Worm (Caenorhabditis elegans): ENCODE results near the gene ugt-5.

The ugt-5 gene

ce11 chrV:12792752-12793151 lies at the start of gene ugt-5:
TSS of gene ugt-5 (minus strand) at chrV:12792965.
- TF ChIP-seq K02D7.2 (tag; optimal IDR thresholded peaks at IDR 0.05) (no peak), hlh-6 (tag; optimal IDR thresholded peaks at IDR 0.05) (no peak), ceh-9 (tag; optimal IDR thresholded peaks at IDR 0.05) (no peak), npax-4 (tag; optimal IDR thresholded peaks at IDR 0.05) (no peak), ceh-48 (tag; optimal IDR thresholded peaks at IDR 0.05) (no peak), pha-2 (tag; optimal IDR thresholded peaks at IDR 0.05) (no peak), ztf-16 (tag; optimal IDR thresholded peaks at IDR 0.05) (no peak)

- TF ChIP-seq elt-4 (tag; optimal IDR thresholded peaks at IDR 0.05), result no peak
- TF ChIP-seq nhr-11 (tag; optimal IDR thresholded peaks at IDR 0.05), result no peak
- no peak for TF ChIP-seq pax-1 (tag; optimal IDR thresholded peaks at IDR 0.05)
- no peak for TF ChIP-seq hlh-15 (tag; optimal IDR thresholded peaks at IDR 0.05)
- no peak for TF ChIP-seq C38D4.7 (GFP tag; optimal IDR thresholded peaks at IDR 0.05)
- no peak for TF ChIP-seq unc-86 (tag; optimal IDR thresholded peaks at IDR 0.05)
Measured at ce11 chrV:12835388-12835787, 42.6 kb upstream of the ugt-5 start, which contains the start of gene C44H9.4. TSS of gene C44H9.4 (plus strand) at chrV:12835688.

ce11 chrV:12827219-12827618 lies 34.5 kb upstream of the ugt-5 start, which contains the start of gene ugt-15:
TSS of gene ugt-15 (plus strand) at chrV:12827519.
- TF ChIP-seq lin-11 (tag; optimal IDR thresholded peaks at IDR 0.05), result no peak
- TF ChIP-seq zip-5 (tag; optimal IDR thresholded peaks at IDR 0.05), result no peak
- no peak for TF ChIP-seq pros-1 (tag; optimal IDR thresholded peaks at IDR 0.05)
- TF ChIP-seq npax-4 (tag; optimal IDR thresholded peaks at IDR 0.05), result no peak
- TF ChIP-seq T23F11.4 (GFP tag; optimal IDR thresholded peaks at IDR 0.05), result no peak
- no peak for TF ChIP-seq nfya-1 (tag; optimal IDR thresholded peaks at IDR 0.05)
- TF ChIP-seq unc-55 (GFP tag; optimal IDR thresholded peaks at IDR 0.05), result no peak
- no peak for TF ChIP-seq unc-86 (tag; optimal IDR thresholded peaks at IDR 0.05)
- TF ChIP-seq ceh-14 (tag; optimal IDR thresholded peaks at IDR 0.05), result no peak
- no peak for TF ChIP-seq odd-2 (tag; optimal IDR thresholded peaks at IDR 0.05)
- TF ChIP-seq ref-2 (tag; optimal IDR thresholded peaks at IDR 0.05), result no peak
- no peak for TF ChIP-seq unc-3 (GFP tag; conservative IDR thresholded peaks at IDR 0.05)
- TF ChIP-seq unc-3 (tag; optimal IDR thresholded peaks at IDR 0.05), result no peak
- no peak for TF ChIP-seq elt-4 (tag; optimal IDR thresholded peaks at IDR 0.05)
- no peak for TF ChIP-seq hlh-8 (tag; optimal IDR thresholded peaks at IDR 0.05)
- no peak for TF ChIP-seq C38D4.7 (GFP tag; optimal IDR thresholded peaks at IDR 0.05)
- no peak for TF ChIP-seq ceh-24 (tag; optimal IDR thresholded peaks at IDR 0.05)
- no peak for TF ChIP-seq mec-3 (tag; optimal IDR thresholded peaks at IDR 0.05; ENCODE audit: borderline replicate concordance)
- TF ChIP-seq gmeb-2 (tag; optimal IDR thresholded peaks at IDR 0.05), result no peak
- TF ChIP-seq F13H6.1 (tag; optimal IDR thresholded peaks at IDR 0.05), result no peak

ce11 chrV:12824777-12825176 lies 32.0 kb upstream of the ugt-5 start, which contains the start of gene ugt-16:
TSS of gene ugt-16 (plus strand) at chrV:12825024.
- TF ChIP-seq hlh-6 (tag; optimal IDR thresholded peaks at IDR 0.05) (no peak), elt-2 (tag; optimal IDR thresholded peaks at IDR 0.05) (peak; percentile 1)

ce11 chrV:12822065-12822464 lies 29.3 kb upstream of the ugt-5 start:
- TF ChIP-seq elt-2 (tag; optimal IDR thresholded peaks at IDR 0.05) (peak; percentile 61), C08G9.2 (tag; optimal IDR thresholded peaks at IDR 0.05) (no peak)

ce11 chrV:12819792-12820453 lies 27.2 kb upstream of the ugt-5 start, which contains the start of the genes ZC443.4 and ugt-18:
TSS of gene ZC443.4 (minus strand) at chrV:12819886.
TSS of gene ugt-18 (plus strand) at chrV:12820260.
- TF ChIP-seq ceh-18 (tag; optimal IDR thresholded peaks at IDR 0.05) (no peak), ceh-30 (tag; optimal IDR thresholded peaks at IDR 0.05) (no peak)

Data from whole organism, late embryonic.